Fruit fly (Drosophila melanogaster): ENCODE results near the gene Creld.

dm6 chr2L:135383-136130, 33.4 kb downstream of the Creld start:
- TF ChIP-seq Smox (GFP tag; optimal IDR thresholded peaks at IDR 0.05) (no peak), OdsH (GFP tag; optimal IDR thresholded peaks at IDR 0.05) (no peak), CG4318 (GFP tag; optimal IDR thresholded peaks at IDR 0.05) (no peak), Sox15 (GFP tag; optimal IDR thresholded peaks at IDR 0.05) (no peak), CG8119 (GFP tag; IDR thresholded peaks at IDR 0.05) (no peak)

Data from whole organism, prepupa.